Worm (Caenorhabditis elegans) whole organism, L2 larva: ENCODE results near the gene Y54G2A.45.

ENCODE experiments used
- C34F6.9 ChIP-seq: fragments of 150-350 bp; optimal IDR thresholded peaks from 2 replicates; lab custom pipeline; 2014; ENCODE audit warnings: missing biosample characterization, missing genetic modification characterization
- F13H6.1 ChIP-seq: sonication (generic microtip); optimal IDR thresholded peaks from 2 replicates; lab custom pipeline; 2016; ENCODE audit warnings: missing genetic modification characterization, missing compliant biosample characterization
- Y55F3AM.14 ChIP-seq: fragments of 200-800 bp; sonication (Bioruptor generic); optimal IDR thresholded peaks from 2 replicates; lab custom pipeline; 2018; ENCODE audit warnings: mild to moderate bottlenecking, missing genetic modification characterization, missing compliant biosample characterization
- alr-1 ChIP-seq: fragments of 150-350 bp; optimal IDR thresholded peaks from 2 replicates; lab custom pipeline; 2014; ENCODE audit warnings: missing biosample characterization, missing genetic modification characterization
- aly-2 ChIP-seq: fragments of 150-350 bp; optimal IDR thresholded peaks from 2 replicates; lab custom pipeline; 2014; ENCODE audit warnings: missing biosample characterization, missing genetic modification characterization
- ama-1 ChIP-seq: fragments of 150-350 bp; optimal IDR thresholded peaks from 2 replicates; lab custom pipeline; 2018; ENCODE audit warnings: inconsistent platforms
- blmp-1 ChIP-seq: sonication (generic microtip); optimal IDR thresholded peaks from 2 replicates; lab custom pipeline; 2017; ENCODE audit warnings: missing genetic modification characterization, mild to moderate bottlenecking, missing compliant biosample characterization, antibody characterized with exemption, moderate library complexity; ENCODE audit not compliant: insufficient read depth
- ceh-82 ChIP-seq: fragments of 150-350 bp; optimal IDR thresholded peaks from 2 replicates; lab custom pipeline; 2014; ENCODE audit warnings: missing biosample characterization, missing genetic modification characterization
- crh-2 ChIP-seq: sonication (generic microtip); optimal IDR thresholded peaks from 2 replicates; lab custom pipeline; 2017; ENCODE audit warnings: missing biosample characterization, missing genetic modification characterization
- dmd-4 ChIP-seq: sonication (generic microtip); optimal IDR thresholded peaks from 2 replicates; lab custom pipeline; 2017; ENCODE audit warnings: missing biosample characterization, missing genetic modification characterization
- elt-1 ChIP-seq: fragments of 150-350 bp; optimal IDR thresholded peaks from 2 replicates; lab custom pipeline; 2014; ENCODE audit warnings: missing biosample characterization, missing genetic modification characterization
- elt-3 ChIP-seq: sonication (generic microtip); optimal IDR thresholded peaks from 2 replicates; lab custom pipeline; 2017; ENCODE audit warnings: missing biosample characterization, missing genetic modification characterization
- fos-1 ChIP-seq: fragments of 150-350 bp; optimal IDR thresholded peaks from 2 replicates; lab custom pipeline; 2014; ENCODE audit warnings: missing biosample characterization, missing genetic modification characterization
- gmeb-1 ChIP-seq: fragments of 150-350 bp; optimal IDR thresholded peaks from 2 replicates; lab custom pipeline; 2014; ENCODE audit warnings: missing biosample characterization, missing genetic modification characterization
- lin-11 ChIP-seq: fragments of 150-350 bp; sonication (generic microtip); optimal IDR thresholded peaks from 2 replicates; lab custom pipeline; 2014; ENCODE audit warnings: missing biosample characterization, missing genetic modification characterization, inconsistent platforms, mixed read lengths
- lin-13 ChIP-seq: fragments of 150-350 bp; optimal IDR thresholded peaks from 2 replicates; lab custom pipeline; 2014; ENCODE audit warnings: missing biosample characterization, missing genetic modification reagents, missing genetic modification characterization
- lin-39 ChIP-seq: fragments of 150-350 bp; optimal IDR thresholded peaks from 2 replicates; lab custom pipeline; 2014; ENCODE audit warnings: missing biosample characterization, missing genetic modification reagents, missing genetic modification characterization
- lsy-2 ChIP-seq, 2 experiments: fragments of 150-350 bp in 1 of 2; sonication (generic microtip) in 1 of 2; optimal IDR thresholded peaks; 2 replicates each; lab custom pipeline; 2014 to 2017; ENCODE audit warnings: missing biosample characterization in 2 of 2, missing genetic modification characterization in 2 of 2
- mab-5 ChIP-seq: fragments of 150-350 bp; optimal IDR thresholded peaks from 2 replicates; lab custom pipeline; 2014; ENCODE audit warnings: missing biosample characterization, missing genetic modification characterization
- nhr-10 ChIP-seq: sonication (generic microtip); optimal IDR thresholded peaks from 2 replicates; lab custom pipeline; 2017; ENCODE audit warnings: missing biosample characterization, missing genetic modification characterization
- nhr-11 ChIP-seq: fragments of 150-350 bp; optimal IDR thresholded peaks from 2 replicates; lab custom pipeline; 2014; ENCODE audit warnings: missing biosample characterization, missing genetic modification characterization
- nhr-12 ChIP-seq: fragments of 150-350 bp; optimal IDR thresholded peaks from 2 replicates; lab custom pipeline; 2014; ENCODE audit warnings: missing biosample characterization, missing genetic modification characterization
- nhr-129 ChIP-seq: fragments of 150-350 bp; optimal IDR thresholded peaks from 2 replicates; lab custom pipeline; 2014; ENCODE audit warnings: missing biosample characterization, missing genetic modification characterization
- nhr-237 ChIP-seq: fragments of 150-350 bp; optimal IDR thresholded peaks from 2 replicates; lab custom pipeline; 2014; ENCODE audit warnings: missing biosample characterization, missing genetic modification characterization
- nhr-25 ChIP-seq: fragments of 150-350 bp; sonication (generic microtip); optimal IDR thresholded peaks from 3 replicates; lab custom pipeline; 2014; ENCODE audit warnings: missing biosample characterization, missing genetic modification characterization
- nhr-6 ChIP-seq: fragments of 150-350 bp; optimal IDR thresholded peaks from 2 replicates; lab custom pipeline; 2014; ENCODE audit warnings: missing biosample characterization, missing genetic modification characterization
- nhr-77 ChIP-seq: fragments of 150-350 bp; optimal IDR thresholded peaks from 2 replicates; lab custom pipeline; 2014; ENCODE audit warnings: missing biosample characterization, missing genetic modification characterization
- peb-1 ChIP-seq: fragments of 150-350 bp; optimal IDR thresholded peaks from 2 replicates; lab custom pipeline; 2014; ENCODE audit warnings: missing biosample characterization, missing genetic modification characterization
- sem-4 ChIP-seq: fragments of 150-350 bp; optimal IDR thresholded peaks from 2 replicates; lab custom pipeline; 2014; ENCODE audit warnings: missing biosample characterization, missing genetic modification reagents, missing genetic modification characterization
- skn-1 ChIP-seq: sonication (generic microtip); optimal IDR thresholded peaks from 2 replicates; lab custom pipeline; 2017; ENCODE audit warnings: missing biosample characterization, missing genetic modification characterization
- sma-9 ChIP-seq, 2 experiments: fragments of 150-350 bp in 1 of 2; sonication (generic microtip) in 1 of 2; optimal IDR thresholded peaks; 2 replicates each; lab custom pipeline; 2014 to 2016; ENCODE audit warnings: missing genetic modification characterization in 2 of 2, mild to moderate bottlenecking in 1 of 2, missing biosample characterization in 1 of 2, missing compliant biosample characterization in 1 of 2, missing genetic modification reagents in 1 of 2, moderate library complexity in 1 of 2
- unc-55 ChIP-seq: fragments of 150-350 bp; sonication (generic microtip); optimal IDR thresholded peaks from 3 replicates; lab custom pipeline; 2014; ENCODE audit warnings: missing biosample characterization, missing genetic modification reagents, missing genetic modification characterization
- ztf-1 ChIP-seq: fragments of 200-800 bp; sonication (Bioruptor generic); conservative IDR thresholded peaks from 2 replicates; pipeline ENCODE4 v1.3.6; 2022; ENCODE audit warnings: missing genetic modification characterization, missing compliant biosample characterization

Gene Y54G2A.45

ce11 chrIV:2765048-2765708, 40.5 kb upstream of the Y54G2A.45 start:
- TF ChIP-seq alr-1 (tag; lab: Kevin White, UChicago): no peak
- peak; percentile 67 for TF ChIP-seq nhr-25 (tag; lab: Kevin White, UChicago)
- peak; percentile 40 for TF ChIP-seq Y55F3AM.14

ce11 chrIV:2770067-2770466, 35.6 kb upstream of the Y54G2A.45 start:
- no peak for TF ChIP-seq nhr-77
- TF ChIP-seq gmeb-1 (tag; lab: Kevin White, UChicago): no peak
- no peak for TF ChIP-seq blmp-1 (tag; lab: Kevin White, UChicago)
- TF ChIP-seq lsy-2 (tag; optimal IDR thresholded peaks at IDR 0.05; lab: Kevin White, UChicago): no peak
- no peak for TF ChIP-seq nhr-12 (tag; lab: Kevin White, UChicago)
- TF ChIP-seq nhr-10: no peak
- TF ChIP-seq ama-1 (lab: Kevin White, UChicago): no peak
- TF ChIP-seq dmd-4 (tag; lab: Kevin White, UChicago): no peak
- no peak for TF ChIP-seq Y55F3AM.14
- no peak for TF ChIP-seq lin-13 (GFP tag; lab: Kevin White, UChicago)
- TF ChIP-seq unc-55: no peak
- TF ChIP-seq ztf-1 (GFP tag; lab: Robert Waterston, UW): no peak
- TF ChIP-seq, all 48 proteins: peak for 0

DNA sequence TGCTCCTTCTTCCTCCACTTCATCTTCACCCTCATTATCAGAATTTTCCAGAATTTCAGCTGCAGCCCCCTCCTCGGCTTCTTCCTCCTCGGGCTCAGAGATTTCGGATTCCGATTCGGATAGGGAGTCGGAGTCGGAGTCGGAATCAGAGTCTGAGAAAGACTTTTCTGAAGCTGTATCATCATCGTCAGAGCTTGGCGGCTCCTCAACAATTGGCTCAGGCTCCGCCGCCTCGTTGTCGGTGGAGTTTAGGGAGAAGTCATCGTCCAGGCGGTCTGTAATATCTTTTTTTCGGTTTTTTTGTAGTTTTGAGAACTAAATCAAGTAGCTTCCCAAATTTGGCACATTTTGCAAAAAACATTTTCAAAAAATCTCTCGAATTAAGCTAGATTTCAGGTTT, 34.8 kb upstream of the Y54G2A.45 start:
- no peak for TF ChIP-seq ztf-1 (GFP tag; lab: Robert Waterston, UW)
- TF ChIP-seq C34F6.9 (tag; lab: Kevin White, UChicago): no peak
- no peak for TF ChIP-seq nhr-10
- TF ChIP-seq nhr-237: no peak
- TF ChIP-seq lin-11: no peak
- no peak for TF ChIP-seq elt-3
- no peak for TF ChIP-seq lin-13 (GFP tag; lab: Kevin White, UChicago)

DNA sequence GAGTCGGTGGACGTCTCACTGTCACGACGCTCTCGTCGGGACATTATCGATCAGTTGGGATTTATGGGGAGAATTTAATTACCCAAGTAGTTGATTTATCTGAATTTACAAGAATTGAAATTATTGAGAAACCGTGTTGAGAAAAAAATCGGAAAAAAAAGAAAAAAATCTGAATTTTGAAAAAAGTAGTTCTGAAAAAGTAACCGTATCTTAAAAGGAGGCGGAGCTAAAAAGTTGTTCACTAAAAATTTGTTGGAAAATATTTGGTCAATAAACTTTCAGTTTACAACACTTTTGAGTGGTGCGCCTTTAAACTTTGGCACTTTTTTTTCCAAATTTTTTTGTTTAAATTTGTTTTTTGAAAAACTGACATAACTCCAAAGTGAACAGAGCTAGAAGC, 34.0 kb upstream of the Y54G2A.45 start, which contains the start of gene Y54G2A.11:
Gene Y54G2A.11 (minus strand): TSS at position 101 of the 400 bp plus-strand sequence.
- TF ChIP-seq ama-1 (lab: Kevin White, UChicago) (no peak), nhr-129 (tag; lab: Kevin White, UChicago) (no peak), fos-1 (tag; lab: Kevin White, UChicago) (no peak)

ce11 chrIV:2772209-2772851, 33.3 kb upstream of the Y54G2A.45 start:
- TF ChIP-seq sma-9 (GFP tag; optimal IDR thresholded peaks at IDR 0.05; lab: Kevin White, UChicago): no peak
- no peak for TF ChIP-seq sma-9 (tag; optimal IDR thresholded peaks at IDR 0.05; lab: Kevin White, UChicago)
- TF ChIP-seq lin-39 (tag; lab: Kevin White, UChicago): no peak
- no peak for TF ChIP-seq ama-1 (lab: Kevin White, UChicago)
- TF ChIP-seq nhr-10: no peak
- TF ChIP-seq Y55F3AM.14: peak; percentile 74
- TF ChIP-seq skn-1: no peak
- no peak for TF ChIP-seq peb-1 (tag; lab: Kevin White, UChicago)
- no peak for TF ChIP-seq elt-3
- no peak for TF ChIP-seq nhr-77
- TF ChIP-seq lin-13 (GFP tag; lab: Kevin White, UChicago): no peak
- no peak for TF ChIP-seq lin-11
- peak; percentile 56 for TF ChIP-seq nhr-25 (tag; lab: Kevin White, UChicago)
- TF ChIP-seq aly-2 (tag; lab: Kevin White, UChicago): no peak
- no peak for TF ChIP-seq nhr-11 (tag; lab: Kevin White, UChicago)
- TF ChIP-seq blmp-1 (tag; lab: Kevin White, UChicago): peak; percentile 47
- TF ChIP-seq nhr-6 (tag; lab: Kevin White, UChicago): no peak
- no peak for TF ChIP-seq unc-55
- TF ChIP-seq nhr-129 (tag; lab: Kevin White, UChicago): no peak
- no peak for TF ChIP-seq crh-2 (tag; lab: Kevin White, UChicago)
- no peak for TF ChIP-seq dmd-4 (tag; lab: Kevin White, UChicago)
- no peak for TF ChIP-seq F13H6.1 (tag; lab: Kevin White, UChicago)
- TF ChIP-seq elt-1 (tag; lab: Kevin White, UChicago): no peak
- no peak for TF ChIP-seq mab-5 (tag; lab: Kevin White, UChicago)
- TF ChIP-seq ceh-82 (tag; lab: Kevin White, UChicago): no peak
- no peak for TF ChIP-seq nhr-12 (tag; lab: Kevin White, UChicago)
- TF ChIP-seq sem-4 (tag; lab: Kevin White, UChicago): no peak
